Fruit fly (Drosophila melanogaster): ENCODE data around the gene cyc.
A peak's percentile ranks its signal among the peaks of the same experiment; 100 is the strongest.

The cyc gene

dm6 chr3L:19794203-19794802, 21.4 kb downstream of the cyc start (continued):
- TF ChIP-seq CG5953 (GFP tag; IDR thresholded peaks at IDR 0.05), result 0 out of 2 replicates have a peak, but pooled peaks have one; percentile 26
- TF ChIP-seq zfh2 (GFP tag; optimal IDR thresholded peaks at IDR 0.05), result peak; percentile 76
- TF ChIP-seq nom (GFP tag; optimal IDR thresholded peaks at IDR 0.05), result peak; percentile 78
- TF ChIP-seq CG8765 (GFP tag; IDR thresholded peaks at IDR 0.05), result no peak
- peak; percentile 68 for TF ChIP-seq Deaf1 (tag; optimal IDR thresholded peaks at IDR 0.05)
- peak; percentile 74 for TF ChIP-seq CG18011 (GFP tag; optimal IDR thresholded peaks at IDR 0.05)
- TF ChIP-seq CG4282 (GFP tag; optimal IDR thresholded peaks at IDR 0.05), result peak; percentile 68
- TF ChIP-seq Bteb2 (GFP tag; optimal IDR thresholded peaks at IDR 0.05), result peak; percentile 74
- TF ChIP-seq CG8944 (GFP tag; optimal IDR thresholded peaks at IDR 0.05), result peak; percentile 47
- TF ChIP-seq CG9609 (GFP tag; optimal IDR thresholded peaks at IDR 0.05), result peak; percentile 69
- peak; percentile 47; the same call in 1 of the 2 replicates for TF ChIP-seq CG14667 (GFP tag; IDR thresholded peaks at IDR 0.05)
- peak; percentile 76 for TF ChIP-seq CG9215 (GFP tag; IDR thresholded peaks at IDR 0.05)
- peak; percentile 81 for TF ChIP-seq CG12219 (GFP tag; optimal IDR thresholded peaks at IDR 0.05)
- peak; percentile 54 for TF ChIP-seq CG3995 (GFP tag; optimal IDR thresholded peaks at IDR 0.05)
- TF ChIP-seq Hr3 (GFP tag; optimal IDR thresholded peaks at IDR 0.05), result peak; percentile 73
- TF ChIP-seq NK7.1 (GFP tag; optimal IDR thresholded peaks at IDR 0.05), result peak; percentile 88
- TF ChIP-seq Oaz (GFP tag; IDR thresholded peaks at IDR 0.05), result no peak; the same call in 1 of the 2 replicates
- TF ChIP-seq CTCF (GFP tag; optimal IDR thresholded peaks at IDR 0.05), result no peak
- peak; percentile 44 for TF ChIP-seq CG10654 (GFP tag; optimal IDR thresholded peaks at IDR 0.05)
- TF ChIP-seq gsb (GFP tag; IDR thresholded peaks at IDR 0.05), result peak; percentile 80; the same call in 1 of the 2 replicates
- peak; percentile 96 for TF ChIP-seq CG10543 (GFP tag; optimal IDR thresholded peaks at IDR 0.05)
- TF ChIP-seq sens-2 (GFP tag; IDR thresholded peaks at IDR 0.05), result peak; percentile 55
- TF ChIP-seq pho (GFP tag; optimal IDR thresholded peaks at IDR 0.05), result peak; percentile 81
- peak; percentile 75 for TF ChIP-seq CG9817 (tag; optimal IDR thresholded peaks at IDR 0.05)
- no peak for TF ChIP-seq CG8478 (optimal IDR thresholded peaks at IDR 0.05)
- TF ChIP-seq CG3163 (GFP tag; optimal IDR thresholded peaks at IDR 0.05), result no peak
- no peak for TF ChIP-seq Lim3 (GFP tag; IDR thresholded peaks at IDR 0.05)
- TF ChIP-seq aop (GFP tag; IDR thresholded peaks at IDR 0.05), result no peak
- TF ChIP-seq Hr39 (optimal IDR thresholded peaks at IDR 0.05), result no peak
- peak; percentile 44 for TF ChIP-seq CG5245 (GFP tag; optimal IDR thresholded peaks at IDR 0.05)
- TF ChIP-seq Spps (tag; optimal IDR thresholded peaks at IDR 0.05), result peak; percentile 52
- 0 out of 2 replicates have a peak, but pooled peaks have one; percentile 29 for TF ChIP-seq ro (GFP tag; IDR thresholded peaks at IDR 0.05)
- peak; percentile 59 for TF ChIP-seq Bdp1 (GFP tag; optimal IDR thresholded peaks at IDR 0.05)
- TF ChIP-seq peb (GFP tag; IDR thresholded peaks at IDR 0.05), result peak; percentile 12; the same call in 1 of the 2 replicates
- TF ChIP-seq CG6791 (GFP tag; IDR thresholded peaks at IDR 0.05; ENCODE audit: partially characterized antibody), result no peak; the same call in 2 of the 3 replicates
- TF ChIP-seq ap (GFP tag; IDR thresholded peaks at IDR 0.05), result 0 out of 2 replicates have a peak, but pooled peaks have one; percentile 28
- 0 out of 3 replicates have a peak, but pooled peaks have one; percentile 11 for TF ChIP-seq gce (GFP tag; IDR thresholded peaks at IDR 0.05)
- TF ChIP-seq mld (GFP tag; IDR thresholded peaks at IDR 0.05; ENCODE audit: partially characterized antibody), result no peak
- 0 out of 2 replicates have a peak, but pooled peaks have one; percentile 32 for TF ChIP-seq CG4404 (GFP tag; IDR thresholded peaks at IDR 0.05)
- peak; percentile 77 for TF ChIP-seq CG2875 (GFP tag; optimal IDR thresholded peaks at IDR 0.05)
- TF ChIP-seq CG11723 (GFP tag; optimal IDR thresholded peaks at IDR 0.05), result peak; percentile 91
- 0 out of 3 replicates have a peak, but pooled peaks have one; percentile 43 for TF ChIP-seq CG11093 (GFP tag; IDR thresholded peaks at IDR 0.05)
- peak; percentile 74 to 93 for TF ChIP-seq bsh (GFP tag; optimal IDR thresholded peaks at IDR 0.05)
- TF ChIP-seq E2f2 (GFP tag; IDR thresholded peaks at IDR 0.05), result peak; percentile 48; the same call in 1 of the 2 replicates
- peak; percentile 55; the same call in 1 of the 3 replicates for TF ChIP-seq CG7357 (GFP tag; IDR thresholded peaks at IDR 0.05)
- no peak for TF ChIP-seq CG16813 (GFP tag; IDR thresholded peaks at IDR 0.05; ENCODE audit: partially characterized antibody)
- TF ChIP-seq ewg (GFP tag; optimal IDR thresholded peaks at IDR 0.05), result peak; percentile 79
- peak; percentile 60 for TF ChIP-seq ken (GFP tag; IDR thresholded peaks at IDR 0.05)
- peak; percentile 91 for TF ChIP-seq CG18262 (tag; optimal IDR thresholded peaks at IDR 0.05)
- TF ChIP-seq CG7556 (GFP tag; optimal IDR thresholded peaks at IDR 0.05), result peak; percentile 95
- peak; percentile 44 for TF ChIP-seq gsb-n (tag; optimal IDR thresholded peaks at IDR 0.05)
